Fruit fly (Drosophila melanogaster) ovary, adult (tissue): ENCODE data around the gene CG14257.

Experiments used
- CG17801 ChIP-seq: fragments of 200-800 bp; optimal IDR thresholded peaks from 2 replicates; lab custom pipeline; 2019; ENCODE audit warnings: missing biosample characterization, mild to moderate bottlenecking, missing genetic modification characterization, moderate library complexity; ENCODE audit not compliant: partially characterized antibody

Gene CG14257

dm6 chr3R:27128723-27129122 lies 53.1 kb downstream of the CG14257 start:
- TF ChIP-seq CG17801 (GFP tag; lab: Kevin White, UChicago), result no peak

dm6 chr3R:27129580-27130385 lies 54.1 kb downstream of the CG14257 start:
- TF ChIP-seq CG17801 (GFP tag; lab: Kevin White, UChicago), result peak; percentile 73

- no peak for TF ChIP-seq CG17801 (GFP tag; lab: Kevin White, UChicago)
Observed at dm6 chr3R:27130551-27131161, 55.0 kb downstream of the CG14257 start.

dm6 chr3R:27131408-27131807 lies 55.7 kb downstream of the CG14257 start:
- TF ChIP-seq CG17801 (GFP tag; lab: Kevin White, UChicago), result no peak
